Fruit fly (Drosophila melanogaster): ENCODE data around the gene CAH8.

Gene CAH8

DNA sequence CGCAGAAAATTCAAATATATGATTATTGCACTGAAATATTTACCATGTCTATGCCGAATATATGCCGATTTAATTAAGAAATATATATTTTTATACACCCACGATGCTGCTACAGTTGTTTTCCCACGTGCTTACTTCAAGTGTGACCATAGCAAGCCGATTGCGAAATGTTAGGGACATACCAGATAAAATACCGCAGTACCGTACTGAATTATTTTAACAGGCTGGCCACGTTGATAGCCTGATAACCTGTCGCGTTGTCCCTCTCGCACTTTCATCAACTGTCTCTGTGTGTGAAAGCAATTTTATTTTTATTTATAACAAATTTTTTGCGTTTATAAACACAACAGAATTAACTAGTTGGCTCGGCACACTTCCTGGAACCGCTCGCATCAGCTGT lies 31.4 kb upstream of the CAH8 start, which contains the start of the genes Nop56 and mats (continued):
- peak; percentile 72 for TF ChIP-seq CG12659 (GFP tag; optimal IDR thresholded peaks at IDR 0.05)
- TF ChIP-seq Elba2 (GFP tag; optimal IDR thresholded peaks at IDR 0.05): peak; percentile 84
- no peak for TF ChIP-seq Oli (tag; optimal IDR thresholded peaks at IDR 0.05)
- TF ChIP-seq CG34376 (GFP tag; optimal IDR thresholded peaks at IDR 0.05): peak; percentile 17
- 0 out of 2 replicates have a peak, but pooled peaks have one; percentile 38 for TF ChIP-seq unc-4 (GFP tag; IDR thresholded peaks at IDR 0.05; ENCODE audit: partially characterized antibody)
- TF ChIP-seq ash1 (GFP tag; optimal IDR thresholded peaks at IDR 0.05): no peak
- TF ChIP-seq CG17385 (GFP tag; optimal IDR thresholded peaks at IDR 0.05): peak; percentile 2
- no peak for TF ChIP-seq slp2 (GFP tag; optimal IDR thresholded peaks at IDR 0.05)
- TF ChIP-seq wek (GFP tag; optimal IDR thresholded peaks at IDR 0.05): peak; percentile 14
- TF ChIP-seq CG15479 (GFP tag; optimal IDR thresholded peaks at IDR 0.05): peak; percentile 43
- TF ChIP-seq CG1832 (GFP tag; optimal IDR thresholded peaks at IDR 0.05): peak; percentile 33
- no peak for TF ChIP-seq disco-r (GFP tag; optimal IDR thresholded peaks at IDR 0.05)
- no peak for TF ChIP-seq Kr (GFP tag; optimal IDR thresholded peaks at IDR 0.05)
- TF ChIP-seq Myb (GFP tag; optimal IDR thresholded peaks at IDR 0.05): peak; percentile 11
- peak; percentile 35; the same call in 1 of the 3 replicates for TF ChIP-seq row (GFP tag; IDR thresholded peaks at IDR 0.05)
- TF ChIP-seq CG13424 (tag; optimal IDR thresholded peaks at IDR 0.05): peak; percentile 4
- TF ChIP-seq CG3995 (GFP tag; optimal IDR thresholded peaks at IDR 0.05): peak; percentile 40
- peak; percentile 45 for TF ChIP-seq ftz-f1 (GFP tag; optimal IDR thresholded peaks at IDR 0.05)
- TF ChIP-seq Lhr (GFP tag; optimal IDR thresholded peaks at IDR 0.05): peak; percentile 45
- no peak for TF ChIP-seq dimm (GFP tag; IDR thresholded peaks at IDR 0.05)

DNA sequence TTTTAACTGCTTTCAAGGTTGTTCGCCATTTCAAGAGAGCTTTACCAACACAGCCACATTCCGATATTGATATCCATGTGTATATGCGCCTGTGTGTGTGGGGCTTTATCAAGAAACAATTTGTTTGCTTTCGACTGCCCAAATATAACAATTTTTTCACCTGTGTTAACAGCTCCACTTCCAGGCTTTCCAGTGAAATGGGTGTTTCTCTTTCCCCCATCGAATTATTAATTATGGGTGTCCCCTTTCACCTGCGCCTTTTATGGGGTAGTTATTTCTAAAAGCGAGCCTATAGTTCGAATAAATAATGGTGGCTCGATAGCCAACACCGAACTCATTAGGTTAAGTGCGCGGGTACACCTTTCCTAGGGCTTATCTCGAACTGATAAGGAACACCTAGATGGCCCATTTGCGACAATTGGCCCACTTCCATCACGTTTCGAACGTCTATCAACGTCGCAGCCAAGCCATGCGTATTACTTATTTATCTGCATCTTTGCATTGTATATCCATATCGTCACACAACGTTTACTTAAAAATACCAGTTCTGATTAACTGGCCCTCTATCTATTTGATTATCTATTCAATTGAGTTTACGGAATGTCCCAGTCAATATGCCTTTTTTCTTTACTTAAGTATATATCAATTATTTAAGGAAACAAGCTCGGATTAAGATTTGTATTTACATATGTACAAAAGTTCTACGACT lies 22.5 kb upstream of the CAH8 start:
- peak; percentile 48 for TF ChIP-seq CG18599 (GFP tag; optimal IDR thresholded peaks at IDR 0.05)
- TF ChIP-seq lab (GFP tag; optimal IDR thresholded peaks at IDR 0.05): peak; percentile 50
- peak; percentile 70 for TF ChIP-seq Med (GFP tag)
- no peak for TF ChIP-seq CG10959 (GFP tag; IDR thresholded peaks at IDR 0.05)
- peak; percentile 72 for TF ChIP-seq sens (GFP tag)
- TF ChIP-seq Stat92E (GFP tag; optimal IDR thresholded peaks at IDR 0.05): no peak
- TF ChIP-seq CG6854 (GFP tag; optimal IDR thresholded peaks at IDR 0.05): no peak
- TF ChIP-seq NFAT (GFP tag; IDR thresholded peaks at IDR 0.05): no peak
- TF ChIP-seq bigmax (GFP tag; optimal IDR thresholded peaks at IDR 0.05): peak; percentile 25
- TF ChIP-seq tna (GFP tag; IDR thresholded peaks at IDR 0.05; ENCODE audit: partially characterized antibody): no peak
- peak; percentile 19; the same call in 1 of the 2 replicates for TF ChIP-seq CG9932 (GFP tag; IDR thresholded peaks at IDR 0.05)
- peak; percentile 77 for TF ChIP-seq cg (GFP tag; optimal IDR thresholded peaks at IDR 0.05)
- no peak for TF ChIP-seq Ada2b (GFP tag; IDR thresholded peaks at IDR 0.05)
- TF ChIP-seq Hr78 (GFP tag; optimal IDR thresholded peaks at IDR 0.05): peak in 1 of 2 experiments; percentile 32
- TF ChIP-seq Fer1 (GFP tag; optimal IDR thresholded peaks at IDR 0.05): peak; percentile 35
- peak; percentile 45 for TF ChIP-seq CG10543 (GFP tag; optimal IDR thresholded peaks at IDR 0.05)
- TF ChIP-seq exex (tag; optimal IDR thresholded peaks at IDR 0.05): peak; percentile 91
- peak; percentile 11; the same call in 1 of the 2 replicates for TF ChIP-seq Adf1 (GFP tag; IDR thresholded peaks at IDR 0.05)
- TF ChIP-seq PHDP (tag; optimal IDR thresholded peaks at IDR 0.05): peak; percentile 6
- no peak for TF ChIP-seq jing (GFP tag; optimal IDR thresholded peaks at IDR 0.05)
- TF ChIP-seq CG4820 (GFP tag; optimal IDR thresholded peaks at IDR 0.05): no peak
- peak; percentile 1 for TF ChIP-seq CG4854 (GFP tag; optimal IDR thresholded peaks at IDR 0.05)
- no peak for TF ChIP-seq inv (GFP tag; IDR thresholded peaks at IDR 0.05; ENCODE audit: partially characterized antibody)
- 0 out of 3 replicates have a peak, but pooled peaks have one; percentile 8 for TF ChIP-seq HLH4C (GFP tag; IDR thresholded peaks at IDR 0.05; ENCODE audit: partially characterized antibody)
- TF ChIP-seq Atf6 (GFP tag; IDR thresholded peaks at IDR 0.05): 0 out of 2 replicates have a peak, but pooled peaks have one; percentile 8
- TF ChIP-seq grn (GFP tag; optimal IDR thresholded peaks at IDR 0.05): peak; percentile 58
- no peak for TF ChIP-seq CG2120 (GFP tag; optimal IDR thresholded peaks at IDR 0.05)
- TF ChIP-seq CG1233 (GFP tag; optimal IDR thresholded peaks at IDR 0.05): no peak

Data from whole organism, embryonic.